Worm (Caenorhabditis elegans) whole organism, mixed stage, embryonic: Measurements from ENCODE around the gene F31E8.4.

Source experiments
- elt-1 ChIP-seq: sonication (generic microtip); optimal IDR thresholded peaks from 2 replicates; lab custom pipeline; 2017; ENCODE audit warnings: missing genetic modification characterization, mild to moderate bottlenecking, missing compliant biosample characterization, antibody characterized with exemption, moderate library complexity, borderline replicate concordance; ENCODE audit not compliant: insufficient read depth
- elt-3 ChIP-seq: fragments of 150-350 bp; optimal IDR thresholded peaks from 2 replicates; lab custom pipeline; 2014; ENCODE audit warnings: missing biosample characterization, missing genetic modification characterization
- lin-13 ChIP-seq: fragments of 150-350 bp; optimal IDR thresholded peaks from 2 replicates; lab custom pipeline; 2014; ENCODE audit warnings: missing biosample characterization, missing genetic modification characterization
- lsy-2 ChIP-seq: fragments of 150-350 bp; optimal IDR thresholded peaks from 2 replicates; lab custom pipeline; 2014; ENCODE audit warnings: missing biosample characterization, missing genetic modification characterization
- nhr-76 ChIP-seq: sonication (generic microtip); optimal IDR thresholded peaks from 2 replicates; lab custom pipeline; 2017; ENCODE audit warnings: missing biosample characterization, missing genetic modification characterization
- snpc-4 ChIP-seq: fragments of 150-350 bp; optimal IDR thresholded peaks from 2 replicates; lab custom pipeline; 2014; ENCODE audit warnings: missing biosample characterization, missing genetic modification characterization
- tbx-8 ChIP-seq: fragments of 200-800 bp; sonication (Bioruptor generic); optimal IDR thresholded peaks from 2 replicates; lab custom pipeline; 2018; ENCODE audit warnings: mild to moderate bottlenecking, missing genetic modification characterization, moderate library complexity, missing compliant biosample characterization
- unc-62 ChIP-seq: fragments of 150-350 bp; optimal IDR thresholded peaks from 2 replicates; lab custom pipeline; 2014; ENCODE audit warnings: missing biosample characterization, missing genetic modification reagents, missing genetic modification characterization

ce11 chrII:6770030-6770429 is 29.9 kb downstream of the F31E8.4 start:
- TF ChIP-seq lsy-2 (tag; lab: Kevin White, UChicago) (no peak), snpc-4 (tag; lab: Kevin White, UChicago) (no peak), elt-3 (tag; lab: Kevin White, UChicago) (no peak), tbx-8 (no peak), elt-1 (tag; lab: Kevin White, UChicago) (no peak), lin-13 (tag; lab: Kevin White, UChicago) (no peak), unc-62 (GFP tag; lab: Kevin White, UChicago) (no peak), nhr-76 (tag; lab: Kevin White, UChicago) (no peak)
